4 worm cellular contexts compared by ENCODE assay signal in genomic region chrIV:5600316-5600715, ce11.
A peak's percentile ranks its signal among the peaks of the same experiment; 100 is the strongest.
TF ChIP-seq lines count a peak whose summit lies in the region.

No protein-coding gene starts in this region.

TF ChIP-seq in whole organism, L2 larva, 48 proteins besides CTCF, POLR2A, EP300 and RAD21 (continued from another document):
- no peak for TF ChIP-seq lin-39 (tag; optimal IDR thresholded peaks at IDR 0.05; lab: Kevin White, UChicago)
- no peak for TF ChIP-seq nhr-10 (tag; optimal IDR thresholded peaks at IDR 0.05; lab: Kevin White, UChicago)
- no peak for TF ChIP-seq alr-1 (tag; optimal IDR thresholded peaks at IDR 0.05; lab: Kevin White, UChicago)
- no peak for TF ChIP-seq nhr-25 (tag; optimal IDR thresholded peaks at IDR 0.05; lab: Kevin White, UChicago)
- no peak for TF ChIP-seq zag-1 (tag; optimal IDR thresholded peaks at IDR 0.05; lab: Kevin White, UChicago)
- TF ChIP-seq mdl-1 (tag; optimal IDR thresholded peaks at IDR 0.05; lab: Kevin White, UChicago) = no peak
- no peak for TF ChIP-seq unc-62 (GFP tag; optimal IDR thresholded peaks at IDR 0.05; lab: Kevin White, UChicago)
- TF ChIP-seq lsy-2 (tag; optimal IDR thresholded peaks at IDR 0.05; lab: Kevin White, UChicago) = peak in 1 of 2 experiments; percentile 62

TF ChIP-seq in whole organism, L4 larva, 104 proteins besides CTCF, POLR2A, EP300 and RAD21 (continued from another document):
- TF ChIP-seq cey-2 (tag; optimal IDR thresholded peaks at IDR 0.05; lab: Kevin White, UChicago; ENCODE audit: borderline replicate concordance, insufficient read depth) (no peak), hlh-30 (tag; optimal IDR thresholded peaks at IDR 0.05; lab: Kevin White, UChicago; ENCODE audit: insufficient read depth) (peak; percentile 51)

TF ChIP-seq in whole organism, late embryonic, 69 proteins besides CTCF, POLR2A, EP300 and RAD21 (continued from another document):
- TF ChIP-seq hlh-30 (tag; optimal IDR thresholded peaks at IDR 0.05; lab: Kevin White, UChicago; ENCODE audit: insufficient read depth) (peak; percentile 47), hlh-6 (tag; optimal IDR thresholded peaks at IDR 0.05; lab: Kevin White, UChicago) (no peak), ztf-16 (tag; optimal IDR thresholded peaks at IDR 0.05; lab: Kevin White, UChicago) (no peak), sdc-2 (tag; optimal IDR thresholded peaks at IDR 0.05; lab: Kevin White, UChicago) (no peak), ceh-18 (tag; optimal IDR thresholded peaks at IDR 0.05; lab: Kevin White, UChicago) (peak; percentile 44), madf-2 (tag; optimal IDR thresholded peaks at IDR 0.05; lab: Kevin White, UChicago) (no peak), pha-2 (tag; optimal IDR thresholded peaks at IDR 0.05; lab: Kevin White, UChicago) (peak; percentile 41), hlh-15 (tag; optimal IDR thresholded peaks at IDR 0.05; lab: Kevin White, UChicago) (no peak), nhr-11 (tag; optimal IDR thresholded peaks at IDR 0.05; lab: Kevin White, UChicago) (no peak), sox-2 (GFP tag; IDR thresholded peaks at IDR 0.05; lab: Robert Waterston, UW) (peak; percentile 59), unc-86 (tag; optimal IDR thresholded peaks at IDR 0.05; lab: Kevin White, UChicago) (no peak)

TF ChIP-seq in whole organism, mixed stage, embryonic, 35 proteins besides CTCF, POLR2A, EP300 and RAD21 (continued from another document):
- no peak for TF ChIP-seq lsy-2 (tag; optimal IDR thresholded peaks at IDR 0.05; lab: Kevin White, UChicago)
- TF ChIP-seq ham-2 (GFP tag; optimal IDR thresholded peaks at IDR 0.05; lab: Kevin White, UChicago) = peak; percentile 54
- no peak for TF ChIP-seq lin-32 (GFP tag; optimal IDR thresholded peaks at IDR 0.05; lab: Kevin White, UChicago)
- no peak for TF ChIP-seq mab-5 (tag; optimal IDR thresholded peaks at IDR 0.05; lab: Kevin White, UChicago)
- no peak for TF ChIP-seq blmp-1 (tag; optimal IDR thresholded peaks at IDR 0.05; lab: Kevin White, UChicago)
